Fruit fly (Drosophila melanogaster) whole organism: ENCODE measurements around the gene CG11843.

Experiments
- pan ChIP-seq: fragments of >200 bp; optimal IDR thresholded peaks from 2 replicates; lab custom pipeline; 2017
- psq ChIP-seq: fragments of >200 bp; optimal IDR thresholded peaks from 2 replicates; lab custom pipeline; 2017
- usp ChIP-seq: fragments of >200 bp; optimal IDR thresholded peaks from 2 replicates; lab custom pipeline; 2017; ENCODE audit warnings: missing biosample characterization, missing genetic modification characterization, mixed read lengths

DNA sequence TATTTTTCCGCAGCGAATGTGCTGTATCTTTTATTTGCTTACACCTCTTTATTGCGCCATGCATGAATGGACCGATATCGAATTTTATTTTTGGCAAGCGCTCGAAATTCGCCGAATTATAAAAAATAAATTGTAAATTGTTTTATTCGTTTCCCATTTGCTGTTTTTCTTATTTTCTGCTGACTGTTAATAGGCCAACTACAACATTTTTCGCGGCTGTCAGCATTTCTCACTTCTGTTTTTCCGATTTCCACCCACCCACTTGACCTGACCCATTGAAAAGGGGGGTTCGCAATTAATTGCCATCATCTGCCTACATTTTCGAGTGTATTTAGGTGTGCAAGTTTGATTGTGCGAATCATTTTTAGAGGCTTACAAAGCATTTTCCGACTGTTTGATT lies 22.5 kb downstream of the CG11843 start:
- TF ChIP-seq usp (GFP tag; lab: Kevin White, UChicago): no peak
- no peak for TF ChIP-seq psq (lab: Kevin White, UChicago)
- no peak for TF ChIP-seq pan (lab: Kevin White, UChicago)
